Fruit fly (Drosophila melanogaster): Measurements from ENCODE around the gene hb.
A peak's percentile ranks its signal among the peaks of the same experiment; 100 is the strongest.

The hb gene

DNA sequence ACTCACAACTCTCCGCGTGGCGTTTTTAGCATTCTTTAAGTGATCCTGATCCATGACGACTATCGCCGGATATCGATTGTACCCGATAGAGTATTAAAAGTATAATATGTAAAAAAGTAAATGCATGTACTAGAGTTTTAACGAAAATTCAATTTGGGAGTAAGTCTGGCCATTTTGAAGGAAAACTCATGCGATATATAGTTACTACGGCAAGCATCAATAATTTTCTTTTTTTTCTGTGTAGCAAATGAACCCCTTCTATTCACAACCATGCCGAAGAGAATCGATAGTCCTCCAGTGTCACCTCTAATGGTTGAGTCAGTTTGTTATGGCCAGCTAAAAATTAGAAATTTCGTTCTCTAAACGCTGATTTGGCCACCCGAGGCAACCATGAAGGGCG, 44.9 kb downstream of the hb start, which contains the start of the genes Sys1 and Dhod (continued):
- TF ChIP-seq CG3407 (GFP tag; optimal IDR thresholded peaks at IDR 0.05) (no peak), pho (GFP tag; optimal IDR thresholded peaks at IDR 0.05) (peak; percentile 60), E2f1 (GFP tag; IDR thresholded peaks at IDR 0.05) (peak; percentile 38; the same call in 1 of the 2 replicates), Atf3 (GFP tag; optimal IDR thresholded peaks at IDR 0.05) (peak; percentile 60), vfl (GFP tag; optimal IDR thresholded peaks at IDR 0.05) (peak; percentile 63), CG13123 (GFP tag; optimal IDR thresholded peaks at IDR 0.05) (peak; percentile 46), repo (GFP tag; optimal IDR thresholded peaks at IDR 0.05) (peak; percentile 23), vvl (GFP tag; IDR thresholded peaks at IDR 0.05) (peak; percentile 75), her (GFP tag; optimal IDR thresholded peaks at IDR 0.05) (peak; percentile 60), CG12071 (GFP tag; optimal IDR thresholded peaks at IDR 0.05) (no peak), CG17802 (tag; optimal IDR thresholded peaks at IDR 0.05) (no peak), chn (GFP tag; optimal IDR thresholded peaks at IDR 0.05) (peak; percentile 56), CG4328 (GFP tag; optimal IDR thresholded peaks at IDR 0.05) (no peak), Trl (optimal IDR thresholded peaks at IDR 0.05) (no peak), Trl (GFP tag; optimal IDR thresholded peaks at IDR 0.05) (peak; percentile 70), CG2712 (tag; optimal IDR thresholded peaks at IDR 0.05) (peak; percentile 74), CG6272 (GFP tag; IDR thresholded peaks at IDR 0.05) (peak; percentile 75), nmo (GFP tag; optimal IDR thresholded peaks at IDR 0.05) (peak; percentile 58), zen2 (GFP tag; IDR thresholded peaks at IDR 0.05; ENCODE audit: partially characterized antibody) (peak; percentile 83; the same call in 2 of the 3 replicates), CoRest (tag; optimal IDR thresholded peaks at IDR 0.05) (peak; percentile 50), Dbx (GFP tag; IDR thresholded peaks at IDR 0.05) (peak; percentile 77), Ravus (GFP tag; IDR thresholded peaks at IDR 0.05) (no peak), toy (GFP tag; IDR thresholded peaks at IDR 0.05) (no peak), MTF-1 (GFP tag; optimal IDR thresholded peaks at IDR 0.05; ENCODE audit: borderline replicate concordance) (no peak), CG15696 (tag; optimal IDR thresholded peaks at IDR 0.05) (peak; percentile 3), CG4282 (GFP tag; optimal IDR thresholded peaks at IDR 0.05) (no peak), CG1832 (GFP tag; optimal IDR thresholded peaks at IDR 0.05) (no peak), gem (tag; optimal IDR thresholded peaks at IDR 0.05) (peak; percentile 75), CG17385 (GFP tag; optimal IDR thresholded peaks at IDR 0.05) (peak; percentile 28), CG30020 (tag; optimal IDR thresholded peaks at IDR 0.05) (peak; percentile 45), gsb (GFP tag; IDR thresholded peaks at IDR 0.05) (no peak), lbe (GFP tag; optimal IDR thresholded peaks at IDR 0.05) (peak; percentile 72), CG4730 (GFP tag; IDR thresholded peaks at IDR 0.05) (peak; percentile 53), CG9817 (tag; optimal IDR thresholded peaks at IDR 0.05) (peak; percentile 56), ara (GFP tag; IDR thresholded peaks at IDR 0.05) (no peak), hbn (GFP tag; IDR thresholded peaks at IDR 0.05; ENCODE audit: partially characterized antibody) (peak; percentile 84), CG15073 (GFP tag; optimal IDR thresholded peaks at IDR 0.05) (no peak), tna (GFP tag; IDR thresholded peaks at IDR 0.05; ENCODE audit: partially characterized antibody) (peak; percentile 62; the same call in 1 of the 2 replicates), sna (GFP tag; IDR thresholded peaks at IDR 0.05; ENCODE audit: partially characterized antibody) (peak; percentile 72; the same call in 1 of the 2 replicates), CG15514 (GFP tag; optimal IDR thresholded peaks at IDR 0.05) (peak; percentile 75), D (optimal IDR thresholded peaks at IDR 0.05) (no peak), D (GFP tag; optimal IDR thresholded peaks at IDR 0.05) (no peak), Doc3 (GFP tag; IDR thresholded peaks at IDR 0.05; ENCODE audit: partially characterized antibody) (peak; percentile 87), CG1602 (GFP tag; optimal IDR thresholded peaks at IDR 0.05) (peak; percentile 44), CG12769 (tag; optimal IDR thresholded peaks at IDR 0.05) (peak; percentile 64), mld (GFP tag; IDR thresholded peaks at IDR 0.05; ENCODE audit: partially characterized antibody) (0 out of 3 replicates have a peak, but pooled peaks have one; percentile 10), ftz-f1 (GFP tag; optimal IDR thresholded peaks at IDR 0.05) (no peak), CG11695 (GFP tag; IDR thresholded peaks at IDR 0.05) (peak; percentile 49; the same call in 1 of the 3 replicates), CG9876 (GFP tag; optimal IDR thresholded peaks at IDR 0.05) (no peak), CG11247 (GFP tag; IDR thresholded peaks at IDR 0.05) (peak; percentile 57; the same call in 1 of the 2 replicates), dati (GFP tag; IDR thresholded peaks at IDR 0.05) (no peak)

All from whole organism, embryonic.